Worm (Caenorhabditis elegans) whole organism, L2 larva: ENCODE measurements around the gene abu-2.
"Not testable (repeated sequence)": the region's sequence is repeated elsewhere in the genome, so short reads cannot be mapped to it uniquely, and the experiment has no call there.

Source experiments
- C34F6.9 ChIP-seq: fragments of 150-350 bp; optimal IDR thresholded peaks from 2 replicates; lab custom pipeline; 2014; ENCODE audit warnings: missing biosample characterization, missing genetic modification characterization
- F13H6.1 ChIP-seq: sonication (generic microtip); optimal IDR thresholded peaks from 2 replicates; lab custom pipeline; 2016; ENCODE audit warnings: missing genetic modification characterization, missing compliant biosample characterization
- R02D3.7 ChIP-seq: fragments of 150-350 bp; optimal IDR thresholded peaks from 2 replicates; lab custom pipeline; 2014; ENCODE audit warnings: missing biosample characterization, missing genetic modification characterization
- ZK546.5 ChIP-seq: sonication (generic microtip); optimal IDR thresholded peaks from 2 replicates; lab custom pipeline; 2017; ENCODE audit warnings: missing biosample characterization, missing genetic modification characterization
- alr-1 ChIP-seq: fragments of 150-350 bp; optimal IDR thresholded peaks from 2 replicates; lab custom pipeline; 2014; ENCODE audit warnings: missing biosample characterization, missing genetic modification characterization
- ama-1 ChIP-seq: fragments of 150-350 bp; optimal IDR thresholded peaks from 2 replicates; lab custom pipeline; 2018; ENCODE audit warnings: inconsistent platforms
- blmp-1 ChIP-seq: sonication (generic microtip); optimal IDR thresholded peaks from 2 replicates; lab custom pipeline; 2017; ENCODE audit warnings: missing genetic modification characterization, mild to moderate bottlenecking, missing compliant biosample characterization, antibody characterized with exemption, moderate library complexity; ENCODE audit not compliant: insufficient read depth
- ceh-82 ChIP-seq: fragments of 150-350 bp; optimal IDR thresholded peaks from 2 replicates; lab custom pipeline; 2014; ENCODE audit warnings: missing biosample characterization, missing genetic modification characterization
- crh-2 ChIP-seq: sonication (generic microtip); optimal IDR thresholded peaks from 2 replicates; lab custom pipeline; 2017; ENCODE audit warnings: missing biosample characterization, missing genetic modification characterization
- dmd-4 ChIP-seq: sonication (generic microtip); optimal IDR thresholded peaks from 2 replicates; lab custom pipeline; 2017; ENCODE audit warnings: missing biosample characterization, missing genetic modification characterization
- egl-27 ChIP-seq: sonication (generic microtip); optimal IDR thresholded peaks from 3 replicates; lab custom pipeline; 2017; ENCODE audit warnings: missing biosample characterization, missing genetic modification reagents, missing genetic modification characterization
- elt-1 ChIP-seq: fragments of 150-350 bp; optimal IDR thresholded peaks from 2 replicates; lab custom pipeline; 2014; ENCODE audit warnings: missing biosample characterization, missing genetic modification characterization
- elt-3 ChIP-seq: sonication (generic microtip); optimal IDR thresholded peaks from 2 replicates; lab custom pipeline; 2017; ENCODE audit warnings: missing biosample characterization, missing genetic modification characterization
- fos-1 ChIP-seq: fragments of 150-350 bp; optimal IDR thresholded peaks from 2 replicates; lab custom pipeline; 2014; ENCODE audit warnings: missing biosample characterization, missing genetic modification characterization
- lin-11 ChIP-seq: fragments of 150-350 bp; sonication (generic microtip); optimal IDR thresholded peaks from 2 replicates; lab custom pipeline; 2014; ENCODE audit warnings: missing biosample characterization, missing genetic modification characterization, inconsistent platforms, mixed read lengths
- lin-13 ChIP-seq: fragments of 150-350 bp; optimal IDR thresholded peaks from 2 replicates; lab custom pipeline; 2014; ENCODE audit warnings: missing biosample characterization, missing genetic modification reagents, missing genetic modification characterization
- lin-39 ChIP-seq: fragments of 150-350 bp; optimal IDR thresholded peaks from 2 replicates; lab custom pipeline; 2014; ENCODE audit warnings: missing biosample characterization, missing genetic modification reagents, missing genetic modification characterization
- lsy-2 ChIP-seq, 2 experiments: fragments of 150-350 bp in 1 of 2; sonication (generic microtip) in 1 of 2; optimal IDR thresholded peaks; 2 replicates each; lab custom pipeline; 2014 to 2017; ENCODE audit warnings: missing biosample characterization in 2 of 2, missing genetic modification characterization in 2 of 2
- mab-5 ChIP-seq: fragments of 150-350 bp; optimal IDR thresholded peaks from 2 replicates; lab custom pipeline; 2014; ENCODE audit warnings: missing biosample characterization, missing genetic modification characterization
- mbf-1 ChIP-seq: sonication (generic microtip); optimal IDR thresholded peaks from 2 replicates; lab custom pipeline; 2017; ENCODE audit warnings: missing biosample characterization, missing genetic modification characterization
- mdl-1 ChIP-seq, 2 experiments: fragments of 150-350 bp in 1 of 2; sonication (generic microtip) in 1 of 2; optimal IDR thresholded peaks; 2 replicates each; lab custom pipeline; 2017; ENCODE audit warnings: missing biosample characterization in 2 of 2, missing genetic modification characterization in 2 of 2
- nhr-10 ChIP-seq: sonication (generic microtip); optimal IDR thresholded peaks from 2 replicates; lab custom pipeline; 2017; ENCODE audit warnings: missing biosample characterization, missing genetic modification characterization
- nhr-11 ChIP-seq: fragments of 150-350 bp; optimal IDR thresholded peaks from 2 replicates; lab custom pipeline; 2014; ENCODE audit warnings: missing biosample characterization, missing genetic modification characterization
- nhr-12 ChIP-seq: fragments of 150-350 bp; optimal IDR thresholded peaks from 2 replicates; lab custom pipeline; 2014; ENCODE audit warnings: missing biosample characterization, missing genetic modification characterization
- nhr-129 ChIP-seq: fragments of 150-350 bp; optimal IDR thresholded peaks from 2 replicates; lab custom pipeline; 2014; ENCODE audit warnings: missing biosample characterization, missing genetic modification characterization
- nhr-21 ChIP-seq: fragments of 150-350 bp; optimal IDR thresholded peaks from 2 replicates; lab custom pipeline; 2014; ENCODE audit warnings: missing biosample characterization, missing genetic modification characterization
- nhr-23 ChIP-seq: fragments of 150-350 bp; optimal IDR thresholded peaks from 2 replicates; lab custom pipeline; 2014; ENCODE audit warnings: missing biosample characterization, missing genetic modification reagents, missing genetic modification characterization
- nhr-237 ChIP-seq: fragments of 150-350 bp; optimal IDR thresholded peaks from 2 replicates; lab custom pipeline; 2014; ENCODE audit warnings: missing biosample characterization, missing genetic modification characterization
- nhr-25 ChIP-seq: fragments of 150-350 bp; sonication (generic microtip); optimal IDR thresholded peaks from 3 replicates; lab custom pipeline; 2014; ENCODE audit warnings: missing biosample characterization, missing genetic modification characterization
- nhr-6 ChIP-seq: fragments of 150-350 bp; optimal IDR thresholded peaks from 2 replicates; lab custom pipeline; 2014; ENCODE audit warnings: missing biosample characterization, missing genetic modification characterization
- peb-1 ChIP-seq: fragments of 150-350 bp; optimal IDR thresholded peaks from 2 replicates; lab custom pipeline; 2014; ENCODE audit warnings: missing biosample characterization, missing genetic modification characterization
- sem-4 ChIP-seq: fragments of 150-350 bp; optimal IDR thresholded peaks from 2 replicates; lab custom pipeline; 2014; ENCODE audit warnings: missing biosample characterization, missing genetic modification reagents, missing genetic modification characterization
- sma-9 ChIP-seq, 2 experiments: fragments of 150-350 bp in 1 of 2; sonication (generic microtip) in 1 of 2; optimal IDR thresholded peaks; 2 replicates each; lab custom pipeline; 2014 to 2016; ENCODE audit warnings: missing genetic modification characterization in 2 of 2, mild to moderate bottlenecking in 1 of 2, missing biosample characterization in 1 of 2, missing compliant biosample characterization in 1 of 2, missing genetic modification reagents in 1 of 2, moderate library complexity in 1 of 2
- snpc-4 ChIP-seq: fragments of 150-350 bp; optimal IDR thresholded peaks from 2 replicates; lab custom pipeline; 2014; ENCODE audit warnings: missing biosample characterization, missing genetic modification characterization
- unc-39 ChIP-seq: fragments of 150-350 bp; optimal IDR thresholded peaks from 2 replicates; lab custom pipeline; 2014; ENCODE audit warnings: missing biosample characterization, missing genetic modification characterization
- unc-62 ChIP-seq: fragments of 150-350 bp; optimal IDR thresholded peaks from 2 replicates; lab custom pipeline; 2014; ENCODE audit warnings: missing biosample characterization, missing genetic modification reagents, missing genetic modification characterization
- zag-1 ChIP-seq: fragments of 150-350 bp; optimal IDR thresholded peaks from 2 replicates; lab custom pipeline; 2014; ENCODE audit warnings: missing biosample characterization, missing genetic modification characterization
- ztf-11 ChIP-seq: sonication (generic microtip); optimal IDR thresholded peaks from 2 replicates; lab custom pipeline; 2017; ENCODE audit warnings: missing biosample characterization, missing genetic modification characterization

The abu-2 gene

DNA sequence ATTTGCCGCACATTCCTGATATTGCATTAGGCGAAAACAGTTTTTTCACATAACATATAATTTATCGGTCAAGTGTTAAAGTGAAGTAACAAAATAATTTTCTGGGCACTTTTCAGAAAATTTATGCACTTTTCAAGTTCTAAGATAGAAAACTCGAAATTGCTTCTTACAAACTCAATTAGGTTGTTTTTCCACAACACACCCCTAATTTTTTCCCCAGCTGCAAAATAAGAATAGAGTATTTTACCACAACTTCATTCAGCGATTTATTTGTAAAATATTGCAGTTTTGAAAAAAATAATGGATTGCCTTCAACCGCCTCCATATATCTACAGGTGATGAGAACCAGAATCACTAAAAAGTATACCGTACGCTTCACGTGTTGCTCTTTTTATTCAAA is 2.4 kb upstream of the abu-2 start, which contains the start of gene srh-19:
Gene srh-19, plus strand, starts transcription at position 301 of the 400 bp plus-strand sequence.
- TF ChIP-seq alr-1 (tag; lab: Kevin White, UChicago), result no peak
- no peak for TF ChIP-seq nhr-12
- TF ChIP-seq peb-1, result no peak
- TF ChIP-seq egl-27 (tag; lab: Kevin White, UChicago), result no peak
- no peak for TF ChIP-seq ceh-82 (tag; lab: Kevin White, UChicago)
- TF ChIP-seq nhr-23 (tag; lab: Kevin White, UChicago), result no peak
- no peak for TF ChIP-seq lin-13 (GFP tag; lab: Kevin White, UChicago)
- TF ChIP-seq elt-3, result no peak
- TF ChIP-seq mab-5 (tag; lab: Kevin White, UChicago), result no peak
- TF ChIP-seq sem-4, result no peak
- TF ChIP-seq mbf-1 (tag; lab: Kevin White, UChicago), result no peak
- no peak for TF ChIP-seq crh-2 (tag; lab: Kevin White, UChicago)

DNA sequence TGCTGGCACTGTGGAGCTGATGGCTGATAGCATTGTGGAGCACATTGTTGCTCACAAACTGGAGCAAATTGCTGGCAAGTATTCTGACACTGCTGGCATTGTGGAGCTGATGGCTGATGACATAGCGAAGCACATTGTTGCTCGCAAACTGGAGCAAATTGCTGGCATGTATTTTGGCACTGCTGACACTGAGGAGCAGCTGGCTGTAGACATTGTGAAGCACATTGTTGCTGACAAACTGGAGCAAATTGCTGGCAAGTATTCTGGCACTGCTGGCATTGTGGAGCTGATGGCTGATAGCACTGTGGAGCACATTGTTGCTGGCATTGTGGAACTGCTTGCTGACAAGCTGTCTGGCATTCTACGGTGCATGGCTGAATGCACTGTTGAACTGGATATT is 1.2 kb downstream of the abu-2 start:
- TF ChIP-seq nhr-6 (tag; lab: Kevin White, UChicago), result no peak
- no peak for TF ChIP-seq lin-11 (tag; lab: Kevin White, UChicago)
- no peak for TF ChIP-seq peb-1
- no peak for TF ChIP-seq mab-5 (tag; lab: Kevin White, UChicago)
- TF ChIP-seq ztf-11 (tag; lab: Kevin White, UChicago), result no peak
- no peak for TF ChIP-seq C34F6.9 (tag; lab: Kevin White, UChicago)
- no peak for TF ChIP-seq egl-27 (tag; lab: Kevin White, UChicago)
- TF ChIP-seq nhr-25, result no peak
- no peak for TF ChIP-seq unc-39 (tag; lab: Kevin White, UChicago)
- no peak for TF ChIP-seq crh-2 (tag; lab: Kevin White, UChicago)
- TF ChIP-seq R02D3.7 (tag; lab: Kevin White, UChicago), result no peak
- TF ChIP-seq lin-39 (tag; lab: Kevin White, UChicago), result no peak
- no peak for TF ChIP-seq nhr-12

ce11 chrX:1403971-1404370 is 6.5 kb downstream of the abu-2 start, which contains the start of gene ZK402.1:
Gene ZK402.1, plus strand, starts transcription at chrX:1404271.
- not testable (repeated sequence) for TF ChIP-seq elt-1; mdl-1 (tag; optimal IDR thresholded peaks at IDR 0.05; lab: Kevin White, UChicago); unc-62 (GFP tag; lab: Kevin White, UChicago)
- TF ChIP-seq, all 48 proteins: peak for 0; not testable (repeated sequence) for 48

- not testable (repeated sequence) for TF ChIP-seq ama-1; mab-5 (tag; lab: Kevin White, UChicago); elt-1
These were observed 7.0 kb downstream of the abu-2 start, which contains the start of gene ZK402.2 for ce11 chrX:1403444-1403843. Gene ZK402.2, plus strand, starts transcription at chrX:1403744.

- no peak for TF ChIP-seq R02D3.7 (tag; lab: Kevin White, UChicago)
- no peak for TF ChIP-seq egl-27 (tag; lab: Kevin White, UChicago)
- no peak for TF ChIP-seq nhr-129 (tag; lab: Kevin White, UChicago)
These were observed 9.2 kb downstream of the abu-2 start, which contains the start of gene ZK402.5 for ce11 chrX:1401259-1401658. Gene ZK402.5, minus strand, starts transcription at chrX:1401359.

- TF ChIP-seq nhr-237 (tag; lab: Kevin White, UChicago), result no peak
- no peak for TF ChIP-seq nhr-129 (tag; lab: Kevin White, UChicago)
- no peak for TF ChIP-seq mdl-1 (tag; optimal IDR thresholded peaks at IDR 0.05; lab: Kevin White, UChicago)
- TF ChIP-seq nhr-23 (tag; lab: Kevin White, UChicago), result no peak
- TF ChIP-seq nhr-6 (tag; lab: Kevin White, UChicago), result no peak
- no peak for TF ChIP-seq sma-9 (GFP tag; optimal IDR thresholded peaks at IDR 0.05; lab: Kevin White, UChicago)
- TF ChIP-seq sma-9 (tag; optimal IDR thresholded peaks at IDR 0.05; lab: Kevin White, UChicago), result no peak
- no peak for TF ChIP-seq egl-27 (tag; lab: Kevin White, UChicago)
- TF ChIP-seq lin-39 (tag; lab: Kevin White, UChicago), result no peak
- TF ChIP-seq snpc-4, result no peak
These were observed 12.9 kb downstream of the abu-2 start, which contains the start of gene H39E20.1 for ce11 chrX:1397516-1397915. Gene H39E20.1, minus strand, starts transcription at chrX:1397616.

DNA sequence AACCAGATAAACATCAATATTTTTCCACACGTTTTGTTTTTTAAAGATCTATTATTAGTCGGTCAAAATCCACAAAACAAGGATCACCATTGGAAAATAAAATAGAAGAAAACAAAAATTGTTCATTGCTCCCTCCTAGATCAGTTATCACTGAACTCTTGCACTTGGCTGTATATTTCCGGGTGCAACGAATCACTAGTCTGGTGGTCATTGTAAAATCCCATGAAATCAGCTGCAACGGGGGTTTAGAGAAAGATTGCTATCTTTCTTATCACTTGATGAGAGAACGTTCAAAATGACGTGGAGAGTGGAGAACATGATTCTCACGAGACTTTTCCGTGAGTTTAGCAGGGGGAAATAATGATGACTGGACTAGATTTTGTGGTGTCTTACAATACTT is 14.7 kb downstream of the abu-2 start:
- TF ChIP-seq sem-4 (no peak), nhr-10 (tag; lab: Kevin White, UChicago) (no peak), ZK546.5 (tag; lab: Kevin White, UChicago) (no peak), egl-27 (tag; lab: Kevin White, UChicago) (peak; percentile 49), R02D3.7 (tag; lab: Kevin White, UChicago) (no peak), blmp-1 (tag; lab: Kevin White, UChicago) (no peak), nhr-11 (tag; lab: Kevin White, UChicago) (no peak), lin-39 (tag; lab: Kevin White, UChicago) (no peak), zag-1 (tag; lab: Kevin White, UChicago) (no peak), F13H6.1 (tag; lab: Kevin White, UChicago) (peak; percentile 66), nhr-21 (tag; lab: Kevin White, UChicago) (peak; percentile 64), snpc-4 (no peak), nhr-129 (tag; lab: Kevin White, UChicago) (peak; percentile 59), mdl-1 (tag; optimal IDR thresholded peaks at IDR 0.05; lab: Kevin White, UChicago) (no peak), mbf-1 (tag; lab: Kevin White, UChicago) (no peak), unc-62 (GFP tag; lab: Kevin White, UChicago) (no peak), lsy-2 (tag; optimal IDR thresholded peaks at IDR 0.05; lab: Kevin White, UChicago) (peak in 1 of 2 experiments; percentile 31), elt-3 (no peak), dmd-4 (tag; lab: Kevin White, UChicago) (no peak), fos-1 (tag; lab: Kevin White, UChicago) (peak; percentile 12), elt-1 (no peak), lin-13 (GFP tag; lab: Kevin White, UChicago) (no peak)
